Worm (Caenorhabditis elegans): ENCODE results near the gene par-5.

par-5 gene

DNA sequence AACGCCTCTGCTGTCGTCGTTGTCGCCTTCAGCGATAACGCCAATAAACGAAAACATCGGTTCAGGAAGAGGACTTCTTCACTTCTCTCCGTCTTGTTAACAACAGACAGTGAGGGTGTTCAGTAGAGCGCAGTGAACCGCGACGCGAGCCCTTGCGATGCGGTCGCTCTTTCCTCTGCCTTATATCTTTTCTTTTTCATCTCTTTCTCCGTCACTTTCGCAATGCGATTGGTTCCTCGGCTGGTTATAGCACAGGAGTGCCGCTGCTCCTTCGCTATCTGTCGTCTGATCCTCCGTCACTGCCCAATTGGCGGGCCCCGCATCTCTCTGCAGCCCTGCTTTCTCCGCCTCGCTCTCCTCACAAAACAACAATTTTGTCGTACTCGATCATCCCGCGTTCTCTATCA lies 35.4 kb upstream of the par-5 start (continued):
- TF ChIP-seq unc-62 (GFP tag; optimal IDR thresholded peaks at IDR 0.05 in 1 of 2) (peak in 1 of 2 experiments; percentile 83), unc-62 (tag; optimal IDR thresholded peaks at IDR 0.05) (no peak), ctbp-1 (GFP tag; IDR thresholded peaks at IDR 0.05) (peak; percentile 54; the same call in 1 of the 2 replicates), vab-7 (GFP tag; IDR thresholded peaks at IDR 0.05) (0 out of 2 replicates have a peak, but pooled peaks have one; percentile 39), tra-1 (GFP tag; IDR thresholded peaks at IDR 0.05) (0 out of 2 replicates have a peak, but pooled peaks have one; percentile 28), daf-19 (GFP tag; conservative IDR thresholded peaks at IDR 0.05) (no peak), dmd-9 (GFP tag; IDR thresholded peaks at IDR 0.05) (no peak), hlh-11 (tag; optimal IDR thresholded peaks at IDR 0.05) (peak; percentile 78), Y5F2A.4 (GFP tag; optimal IDR thresholded peaks at IDR 0.05) (no peak), spr-1 (tag; optimal IDR thresholded peaks at IDR 0.05) (peak; percentile 45), unc-39 (tag; optimal IDR thresholded peaks at IDR 0.05) (no peak), ama-1 (optimal IDR thresholded peaks at IDR 0.05) (peak; percentile 67), daf-8 (GFP tag; IDR thresholded peaks at IDR 0.05) (no peak), aly-2 (tag; optimal IDR thresholded peaks at IDR 0.05) (no peak), zfp-3 (GFP tag; conservative IDR thresholded peaks at IDR 0.05) (no peak), duxl-1 (tag; optimal IDR thresholded peaks at IDR 0.05; ENCODE audit: poor library complexity) (no peak), nhr-42 (GFP tag; IDR thresholded peaks at IDR 0.05) (no peak)

DNA sequence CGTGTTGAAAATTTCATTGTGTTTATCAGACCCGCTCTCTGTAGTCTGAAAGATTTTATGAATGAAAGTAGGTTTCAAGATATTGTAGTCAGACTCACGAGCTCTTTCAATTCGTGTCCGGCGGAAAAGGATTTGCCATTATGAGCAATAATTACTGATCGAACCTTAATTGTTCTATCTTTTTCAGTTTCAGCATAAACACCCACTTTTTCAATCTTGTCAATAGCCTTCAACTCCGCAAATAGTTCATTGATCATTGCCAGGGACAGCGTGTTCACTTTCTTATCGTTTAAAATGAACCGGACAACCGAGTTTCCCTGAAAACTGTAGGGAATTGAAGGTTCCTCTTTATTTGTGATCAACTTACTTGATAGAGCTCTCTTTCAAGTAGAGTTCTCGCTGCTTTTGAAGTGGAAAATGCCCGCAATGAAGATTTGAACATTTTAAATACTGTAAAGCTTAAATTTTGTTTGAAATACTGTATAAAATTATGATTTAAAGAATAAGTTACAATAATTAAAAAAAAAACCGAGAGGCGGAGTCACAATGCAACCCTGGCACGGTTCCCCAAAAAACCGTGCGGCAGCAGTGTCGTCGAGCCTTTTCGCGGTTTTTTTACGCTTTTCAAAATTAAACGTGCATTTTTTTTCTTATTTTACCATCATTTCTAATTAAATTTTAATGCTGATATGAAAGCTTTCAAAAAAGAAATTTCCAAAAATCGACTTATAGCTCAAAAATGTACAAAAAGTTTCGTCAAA lies 34.4 kb upstream of the par-5 start, which contains the start of gene ech-2:
Gene ech-2, minus strand, starts transcription at position 452 of the 761 bp plus-strand sequence.
- TF ChIP-seq unc-62 (GFP tag; optimal IDR thresholded peaks at IDR 0.05 in 1 of 2), result peak in 1 of 2 experiments; percentile 23
- TF ChIP-seq unc-62 (tag; optimal IDR thresholded peaks at IDR 0.05), result no peak
- TF ChIP-seq php-3 (GFP tag; IDR thresholded peaks at IDR 0.05), result no peak
- TF ChIP-seq Y5F2A.4 (GFP tag; optimal IDR thresholded peaks at IDR 0.05), result no peak
- TF ChIP-seq Y105C5A.15 (GFP tag; IDR thresholded peaks at IDR 0.05), result no peak
- TF ChIP-seq ceh-62 (tag; optimal IDR thresholded peaks at IDR 0.05), result no peak
- no peak for TF ChIP-seq ZK337.2 (GFP tag; IDR thresholded peaks at IDR 0.05)
- TF ChIP-seq Y75B8A.6 (GFP tag; IDR thresholded peaks at IDR 0.05), result no peak
- TF ChIP-seq lin-15B (tag; optimal IDR thresholded peaks at IDR 0.05), result no peak
- TF ChIP-seq mdl-1 (tag; optimal IDR thresholded peaks at IDR 0.05), result no peak
- TF ChIP-seq mxl-2 (GFP tag; conservative IDR thresholded peaks at IDR 0.05), result no peak
- peak; percentile 69 for TF ChIP-seq mes-2 (tag; optimal IDR thresholded peaks at IDR 0.05; ENCODE audit: poor library complexity, severe bottlenecking)
- TF ChIP-seq lim-7 (GFP tag; IDR thresholded peaks at IDR 0.05), result no peak
- no peak for TF ChIP-seq T26A8.4 (GFP tag; IDR thresholded peaks at IDR 0.05)
- TF ChIP-seq dve-1 (tag; optimal IDR thresholded peaks at IDR 0.05; ENCODE audit: insufficient read depth), result peak; percentile 41
- peak; percentile 42 for TF ChIP-seq dpl-1 (GFP tag; optimal IDR thresholded peaks at IDR 0.05)
- TF ChIP-seq sdz-12 (GFP tag; optimal IDR thresholded peaks at IDR 0.05), result no peak
- no peak for TF ChIP-seq nhr-41 (GFP tag; IDR thresholded peaks at IDR 0.05)
- TF ChIP-seq ceh-20 (GFP tag; IDR thresholded peaks at IDR 0.05), result no peak
- no peak for TF ChIP-seq egl-43 (GFP tag; IDR thresholded peaks at IDR 0.05)
- no peak for TF ChIP-seq F44E2.7 (GFP tag; IDR thresholded peaks at IDR 0.05)
- no peak for TF ChIP-seq ZK546.5 (tag; optimal IDR thresholded peaks at IDR 0.05)
- TF ChIP-seq ceh-32 (tag; optimal IDR thresholded peaks at IDR 0.05; ENCODE audit: poor library complexity), result no peak
- no peak for TF ChIP-seq lin-13 (GFP tag; optimal IDR thresholded peaks at IDR 0.05)
- TF ChIP-seq hlh-30 (tag; optimal IDR thresholded peaks at IDR 0.05; ENCODE audit: insufficient read depth), result peak; percentile 38
- no peak for TF ChIP-seq unc-130 (GFP tag; optimal IDR thresholded peaks at IDR 0.05)
- no peak for TF ChIP-seq nhr-25 (tag; optimal IDR thresholded peaks at IDR 0.05; ENCODE audit: borderline replicate concordance, insufficient read depth)
- no peak for TF ChIP-seq arid-1 (GFP tag; conservative IDR thresholded peaks at IDR 0.05)
- peak; percentile 58 for TF ChIP-seq lin-38 (GFP tag; IDR thresholded peaks at IDR 0.05)
- TF ChIP-seq lsy-2 (tag; optimal IDR thresholded peaks at IDR 0.05), result peak in 1 of 2 experiments; percentile 43
- TF ChIP-seq dmd-9 (GFP tag; IDR thresholded peaks at IDR 0.05), result no peak
- no peak for TF ChIP-seq daf-16 (GFP tag; optimal IDR thresholded peaks at IDR 0.05)
- TF ChIP-seq daf-16 (tag; optimal IDR thresholded peaks at IDR 0.05), result peak; percentile 53
- no peak for TF ChIP-seq madf-5 (GFP tag; IDR thresholded peaks at IDR 0.05)
